Fruit fly (Drosophila melanogaster) S2 (cell line): ENCODE data around the gene CG43182.

Experiments
- CG8478 ChIP-seq: fragments of >200 bp; optimal IDR thresholded peaks from 2 replicates; lab custom pipeline; 2018
- CTCF ChIP-seq, 2 experiments: fragments of >200 bp; optimal IDR thresholded peaks; 2 replicates each; lab custom pipeline; 2018

DNA sequence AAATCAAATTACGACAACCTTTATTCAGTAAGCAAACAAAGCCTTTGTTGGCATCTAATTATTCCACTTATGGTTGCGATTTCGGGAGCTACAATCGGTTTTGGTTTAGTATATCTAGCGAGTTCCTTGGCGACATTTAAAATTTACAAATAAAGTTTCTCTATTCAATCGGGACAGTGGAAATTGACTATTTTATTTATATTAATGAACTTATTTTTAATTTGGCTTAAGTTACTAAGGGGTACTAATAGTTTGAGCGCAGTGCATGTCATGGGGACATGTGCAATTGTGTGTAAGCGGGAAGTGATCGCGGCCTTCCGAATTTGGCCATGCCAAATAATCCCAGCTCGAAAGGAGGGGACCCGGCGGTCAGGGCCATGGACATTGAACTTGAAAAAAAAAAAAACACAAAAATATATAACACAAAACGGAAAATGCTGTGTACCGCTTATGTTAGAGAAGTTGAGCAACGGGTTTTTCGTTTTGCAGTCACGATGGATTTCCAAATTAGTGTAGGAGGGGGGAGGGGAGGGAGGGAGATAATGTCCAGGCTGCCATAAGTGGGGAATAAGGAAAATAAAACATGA, 1.2 kb downstream of the CG43182 start:
- TF ChIP-seq CG8478 (lab: Kevin White, UChicago) (no peak), CTCF (optimal IDR thresholded peaks at IDR 0.05; lab: Kevin White, UChicago) (no peak)
